Fruit fly (Drosophila melanogaster) whole organism, embryonic: Measurements from ENCODE around the gene CG12507.

Experiments
- B-H2 ChIP-seq: fragments of 200-800 bp; sonication (Bioruptor generic); optimal IDR thresholded peaks from 2 replicates; lab custom pipeline; 2018; ENCODE audit warnings: missing biosample characterization, mild to moderate bottlenecking, missing genetic modification characterization
- CG10366 ChIP-seq: fragments of 200-800 bp; sonication (Bioruptor generic); IDR thresholded peaks from 2 replicates; pipeline ENCODE4 v1.3.6; 2022; ENCODE audit warnings: missing biosample characterization, missing genetic modification characterization
- CG14441 ChIP-seq: fragments of 200-800 bp; sonication (Bioruptor generic); IDR thresholded peaks from 2 replicates; pipeline ENCODE4 v1.3.6; 2022; ENCODE audit warnings: missing biosample characterization, missing genetic modification characterization
- CG15514 ChIP-seq: fragments of 200-800 bp; sonication (Bioruptor generic); optimal IDR thresholded peaks from 3 replicates; lab custom pipeline; 2017; ENCODE audit warnings: missing biosample characterization, missing genetic modification characterization, mild to moderate bottlenecking, moderate library complexity, missing genetic modification reagents
- CG18011 ChIP-seq: fragments of 200-800 bp; sonication (Bioruptor generic); optimal IDR thresholded peaks from 2 replicates; lab custom pipeline; 2017; ENCODE audit warnings: missing biosample characterization, missing genetic modification characterization, mild to moderate bottlenecking, moderate library complexity, missing genotype
- CG18599 ChIP-seq: fragments of 200-800 bp; sonication (Bioruptor generic); optimal IDR thresholded peaks from 3 replicates; lab custom pipeline; 2017; ENCODE audit warnings: missing biosample characterization, missing genetic modification characterization, mild to moderate bottlenecking, moderate library complexity, missing genetic modification reagents
- CG2889 ChIP-seq: fragments of 200-800 bp; sonication (Bioruptor generic); IDR thresholded peaks from 3 replicates; pipeline ENCODE4 v1.3.6; 2022; ENCODE audit warnings: missing biosample characterization, missing genetic modification characterization
- CG34376 ChIP-seq: fragments of 200-800 bp; sonication (Bioruptor generic); optimal IDR thresholded peaks from 2 replicates; lab custom pipeline; 2018; ENCODE audit warnings: missing biosample characterization, mild to moderate bottlenecking, missing genetic modification characterization
- CG4360 ChIP-seq: fragments of 200-800 bp; sonication (Bioruptor generic); IDR thresholded peaks from 2 replicates; pipeline ENCODE4 v1.3.6; 2022; ENCODE audit warnings: missing biosample characterization, missing genetic modification characterization
- CG5245 ChIP-seq: fragments of 200-800 bp; sonication (Bioruptor generic); optimal IDR thresholded peaks from 3 replicates; lab custom pipeline; 2016; ENCODE audit warnings: missing biosample characterization, missing genetic modification characterization
- CG6175 ChIP-seq: fragments of 200-800 bp; sonication (Bioruptor generic); IDR thresholded peaks from 3 replicates; pipeline ENCODE4 v1.3.6; 2022; ENCODE audit warnings: missing biosample characterization, missing genetic modification characterization
- CG6654 ChIP-seq: fragments of 200-800 bp; sonication (Bioruptor generic); optimal IDR thresholded peaks from 2 replicates; lab custom pipeline; 2017; ENCODE audit warnings: missing biosample characterization, mild to moderate bottlenecking, missing genetic modification characterization
- CG6689 ChIP-seq: fragments of 200-800 bp; sonication (Bioruptor generic); IDR thresholded peaks from 2 replicates; pipeline ENCODE4 v1.3.6; 2022; ENCODE audit warnings: missing biosample characterization, missing genetic modification characterization
- CG6765 ChIP-seq: fragments of 200-800 bp; sonication (Bioruptor generic); optimal IDR thresholded peaks from 3 replicates; lab custom pipeline; 2017; ENCODE audit warnings: missing biosample characterization, mild to moderate bottlenecking, missing genetic modification characterization
- CG7556 ChIP-seq: fragments of 200-800 bp; sonication (Bioruptor generic); optimal IDR thresholded peaks from 2 replicates; lab custom pipeline; 2017; ENCODE audit warnings: missing biosample characterization, mild to moderate bottlenecking, missing genetic modification characterization
- CG7786 ChIP-seq: fragments of 200-800 bp; sonication (Bioruptor generic); optimal IDR thresholded peaks from 2 replicates; lab custom pipeline; 2016; ENCODE audit warnings: missing biosample characterization, missing genetic modification characterization
- CG8290 ChIP-seq, 3 experiments: fragments of 200-800 bp; sonication (Bioruptor generic); optimal IDR thresholded peaks; 2 replicates each; lab custom pipeline; 2016 to 2019; ENCODE audit warnings: missing biosample characterization in 3 of 3, missing genetic modification characterization in 3 of 3, mild to moderate bottlenecking in 2 of 3, moderate library complexity in 1 of 3
- CG8478 ChIP-seq: fragments of >200 bp; optimal IDR thresholded peaks from 2 replicates; lab custom pipeline; 2018
- CTCF ChIP-seq: fragments of 200-800 bp; sonication (Bioruptor generic); optimal IDR thresholded peaks from 2 replicates; lab custom pipeline; 2017; ENCODE audit warnings: missing biosample characterization, mild to moderate bottlenecking, missing genetic modification characterization, moderate library complexity
- Chrac-16 ChIP-seq: fragments of 200-800 bp; sonication (Bioruptor generic); optimal IDR thresholded peaks from 3 replicates; lab custom pipeline; 2016; ENCODE audit warnings: missing biosample characterization, missing genetic modification characterization
- CrebB ChIP-seq: fragments of 200-800 bp; sonication (Bioruptor generic); optimal IDR thresholded peaks from 3 replicates; lab custom pipeline; 2018; ENCODE audit warnings: missing biosample characterization, mild to moderate bottlenecking, missing genetic modification characterization
- Gug ChIP-seq: fragments of 200-800 bp; sonication (Bioruptor generic); IDR thresholded peaks from 4 replicates; pipeline ENCODE4 v1.3.6; 2022; ENCODE audit warnings: missing biosample characterization, missing genetic modification characterization
- Lpt ChIP-seq: fragments of >200 bp; optimal IDR thresholded peaks from 2 replicates; lab custom pipeline; 2018; ENCODE audit warnings: missing biosample characterization, missing genetic modification characterization
- Mrtf ChIP-seq: fragments of 200-800 bp; sonication (Bioruptor generic); IDR thresholded peaks from 3 replicates; pipeline ENCODE4 v1.3.6; 2022; ENCODE audit warnings: missing biosample characterization, missing genetic modification characterization
- Oli ChIP-seq: fragments of 200-800 bp; sonication (Bioruptor generic); optimal IDR thresholded peaks from 2 replicates; lab custom pipeline; 2018; ENCODE audit warnings: missing biosample characterization, mild to moderate bottlenecking, missing genetic modification characterization, moderate library complexity
- Opbp ChIP-seq: fragments of 200-800 bp; sonication (Bioruptor generic); IDR thresholded peaks from 3 replicates; pipeline ENCODE4 v1.3.6; 2022; ENCODE audit warnings: missing biosample characterization, missing genetic modification characterization; ENCODE audit not compliant: partially characterized antibody
- Ptx1 ChIP-seq: fragments of 200-800 bp; sonication (Bioruptor generic); IDR thresholded peaks from 2 replicates; pipeline ENCODE4 v1.3.6; 2022; ENCODE audit warnings: missing biosample characterization, missing genetic modification characterization
- Rx ChIP-seq: fragments of 200-800 bp; sonication (Bioruptor generic); IDR thresholded peaks from 2 replicates; pipeline ENCODE4 v1.3.6; 2022; ENCODE audit warnings: missing biosample characterization, missing genetic modification characterization
- Trl ChIP-seq, 3 experiments: fragments of >200 bp in 2 of 3; fragments of 200-800 bp in 1 of 3; sonication (Bioruptor generic) in 1 of 3; optimal IDR thresholded peaks; 2 replicates in 1 of 3; 3 replicates in 2 of 3; lab custom pipeline; 2016 to 2017; ENCODE audit warnings: missing biosample characterization in 1 of 3, missing genetic modification characterization in 1 of 3
- bbx ChIP-seq: fragments of 200-800 bp; sonication (Bioruptor generic); IDR thresholded peaks from 2 replicates; pipeline ENCODE4 v1.3.6; 2022; ENCODE audit warnings: missing biosample characterization, missing genetic modification characterization; ENCODE audit not compliant: partially characterized antibody
- bowl ChIP-seq: fragments of 200-800 bp; sonication (Bioruptor generic); IDR thresholded peaks from 2 replicates; pipeline ENCODE4 v1.3.6; 2022; ENCODE audit warnings: missing biosample characterization, missing genetic modification characterization
- chinmo ChIP-seq: fragments of 200-800 bp; sonication (Bioruptor generic); IDR thresholded peaks from 4 replicates; pipeline ENCODE4 v1.3.6; 2022; ENCODE audit warnings: missing biosample characterization, missing genetic modification characterization; ENCODE audit not compliant: partially characterized antibody
- ci ChIP-seq: fragments of 200-800 bp; sonication (Bioruptor generic); IDR thresholded peaks from 3 replicates; pipeline ENCODE4 v1.3.6; 2022; ENCODE audit warnings: missing biosample characterization, missing genetic modification characterization
- dimm ChIP-seq: fragments of 200-800 bp; sonication (Bioruptor generic); IDR thresholded peaks from 2 replicates; pipeline ENCODE4 v1.3.6; 2022; ENCODE audit warnings: missing biosample characterization, missing genetic modification characterization
- dm ChIP-seq: fragments of 200-800 bp; sonication (Bioruptor generic); optimal IDR thresholded peaks from 3 replicates; lab custom pipeline; 2016; ENCODE audit warnings: missing biosample characterization, missing genetic modification characterization
- ems ChIP-seq: fragments of 200-800 bp; sonication (Bioruptor generic); optimal IDR thresholded peaks from 3 replicates; lab custom pipeline; 2016; ENCODE audit warnings: missing biosample characterization, missing genetic modification characterization
- eve ChIP-seq, 2 experiments: fragments of >200 bp; optimal IDR thresholded peaks; 2 replicates each; lab custom pipeline; 2017; ENCODE audit warnings: missing biosample characterization in 2 of 2, missing genetic modification characterization in 2 of 2
- ewg ChIP-seq: fragments of 200-800 bp; sonication (Bioruptor generic); optimal IDR thresholded peaks from 3 replicates; lab custom pipeline; 2017; ENCODE audit warnings: mild to moderate bottlenecking, missing biosample characterization, missing genetic modification reagents, missing genetic modification characterization
- fd96Cb ChIP-seq: fragments of 200-800 bp; sonication (Bioruptor generic); optimal IDR thresholded peaks from 2 replicates; lab custom pipeline; 2018; ENCODE audit warnings: missing biosample characterization, mild to moderate bottlenecking, missing genetic modification characterization, moderate library complexity
- gt ChIP-seq: fragments of 200-800 bp; sonication (Bioruptor generic); IDR thresholded peaks from 2 replicates; pipeline ENCODE4 v1.3.6; 2022; ENCODE audit warnings: missing biosample characterization, missing genetic modification characterization
- jing ChIP-seq: fragments of 200-800 bp; sonication (Bioruptor generic); optimal IDR thresholded peaks from 2 replicates; lab custom pipeline; 2018; ENCODE audit warnings: missing biosample characterization, mild to moderate bottlenecking, missing genetic modification characterization
- nau ChIP-seq: fragments of 200-800 bp; sonication (Bioruptor generic); optimal IDR thresholded peaks from 3 replicates; lab custom pipeline; 2017; ENCODE audit warnings: missing biosample characterization, mild to moderate bottlenecking, missing genetic modification characterization, missing genetic modification reagents
- nerfin-1 ChIP-seq: fragments of 200-800 bp; sonication (Bioruptor generic); optimal IDR thresholded peaks from 3 replicates; lab custom pipeline; 2019; ENCODE audit warnings: missing biosample characterization, mild to moderate bottlenecking, missing genetic modification characterization, moderate library complexity
- pfk ChIP-seq: fragments of 200-800 bp; sonication (Bioruptor generic); optimal IDR thresholded peaks from 2 replicates; lab custom pipeline; 2018; ENCODE audit warnings: missing biosample characterization, mild to moderate bottlenecking, missing genetic modification characterization, moderate library complexity
- ranshi ChIP-seq: fragments of 200-800 bp; sonication (Bioruptor generic); IDR thresholded peaks from 2 replicates; pipeline ENCODE4 v1.3.6; 2022; ENCODE audit warnings: missing biosample characterization, missing genetic modification characterization
- repo ChIP-seq: fragments of 200-800 bp; sonication (Bioruptor generic); optimal IDR thresholded peaks from 2 replicates; lab custom pipeline; 2016; ENCODE audit warnings: missing biosample characterization, missing genetic modification characterization
- scrt ChIP-seq: fragments of 200-800 bp; sonication (Bioruptor generic); optimal IDR thresholded peaks from 2 replicates; lab custom pipeline; 2018; ENCODE audit warnings: missing biosample characterization, mild to moderate bottlenecking, missing genetic modification characterization, moderate library complexity
- sim ChIP-seq: fragments of 200-800 bp; sonication (Bioruptor generic); IDR thresholded peaks from 2 replicates; pipeline ENCODE4 v1.3.6; 2022; ENCODE audit warnings: missing biosample characterization, missing genetic modification characterization
- tin ChIP-seq: fragments of 200-800 bp; sonication (Bioruptor generic); optimal IDR thresholded peaks from 3 replicates; lab custom pipeline; 2016; ENCODE audit warnings: missing biosample characterization, missing genetic modification characterization
- yki ChIP-seq: fragments of >200 bp; optimal IDR thresholded peaks from 3 replicates; lab custom pipeline; 2018
- zf30C ChIP-seq: fragments of 200-800 bp; sonication (Bioruptor generic); optimal IDR thresholded peaks from 3 replicates; lab custom pipeline; 2018; ENCODE audit warnings: missing biosample characterization, mild to moderate bottlenecking, missing genetic modification characterization

CG12507 gene

dm6 chrX:16216830-16217517, 49.4 kb downstream of the CG12507 start (continued):
- TF ChIP-seq Rx (no peak), Ptx1 (GFP tag; lab: Robert Waterston, UW) (no peak), repo (GFP tag; lab: Kevin White, UChicago) (no peak), pfk (GFP tag; lab: Kevin White, UChicago) (no peak), ranshi (GFP tag; lab: Robert Waterston, UW) (no peak), ci (GFP tag; lab: Robert Waterston, UW) (no peak), bowl (GFP tag; lab: Robert Waterston, UW) (no peak), CG8290 (GFP tag; optimal IDR thresholded peaks at IDR 0.05; lab: Kevin White, UChicago) (no peak), CG8290 (tag; optimal IDR thresholded peaks at IDR 0.05; lab: Kevin White, UChicago) (peak in 1 of 2 experiments; percentile 0), eve (GFP tag; optimal IDR thresholded peaks at IDR 0.05; lab: Kevin White, UChicago) (no peak), nerfin-1 (tag; lab: Kevin White, UChicago) (no peak), Opbp (GFP tag; lab: Robert Waterston, UW) (no peak), Mrtf (GFP tag; lab: Robert Waterston, UW) (no peak), nau (GFP tag; lab: Kevin White, UChicago) (no peak), Trl (optimal IDR thresholded peaks at IDR 0.05; lab: Kevin White, UChicago) (peak; percentile 92 to 98), Trl (GFP tag; optimal IDR thresholded peaks at IDR 0.05; lab: Kevin White, UChicago) (no peak), CG18599 (GFP tag; lab: Kevin White, UChicago) (no peak), CG7556 (no peak), sim (no peak), scrt (GFP tag; lab: Kevin White, UChicago) (no peak), CG15514 (GFP tag; lab: Kevin White, UChicago) (no peak), fd96Cb (tag; lab: Kevin White, UChicago) (no peak), CG6689 (GFP tag; lab: Robert Waterston, UW) (no peak), dm (no peak), tin (GFP tag; lab: Kevin White, UChicago) (no peak), CTCF (no peak), CG5245 (GFP tag; lab: Kevin White, UChicago) (no peak), Chrac-16 (no peak), CG14441 (GFP tag; lab: Robert Waterston, UW) (no peak), Gug (no peak), zf30C (GFP tag; lab: Kevin White, UChicago) (no peak), CG7786 (no peak), CG6175 (peak; percentile 28; the same call in 1 of the 3 replicates), Lpt (GFP tag; lab: Kevin White, UChicago) (no peak), CG10366 (GFP tag; lab: Robert Waterston, UW) (no peak), ems (no peak), CG8478 (peak; percentile 99), bbx (no peak), CG18011 (GFP tag; lab: Kevin White, UChicago) (no peak), yki (lab: Kevin White, UChicago) (peak; percentile 95), CG4360 (0 out of 2 replicates have a peak, but pooled peaks have one; percentile 8), gt (GFP tag; lab: Robert Waterston, UW) (no peak), CG34376 (GFP tag; lab: Kevin White, UChicago) (no peak), Oli (tag; lab: Kevin White, UChicago) (no peak), ewg (GFP tag; lab: Kevin White, UChicago) (peak; percentile 22), CG6765 (no peak), chinmo (0 out of 4 replicates have a peak, but pooled peaks have one; percentile 55), CG2889 (GFP tag; lab: Robert Waterston, UW) (no peak), CrebB (tag; lab: Kevin White, UChicago) (no peak), dimm (no peak), B-H2 (no peak), jing (GFP tag; lab: Kevin White, UChicago) (no peak), CG6654 (GFP tag; lab: Kevin White, UChicago) (no peak)
